Worm (Caenorhabditis elegans) whole organism, L2 larva: ENCODE results near the gene srh-219.

Source experiments
- R02D3.7 ChIP-seq: fragments of 150-350 bp; optimal IDR thresholded peaks from 2 replicates; lab custom pipeline; 2014; ENCODE audit warnings: missing biosample characterization, missing genetic modification characterization
- Y55F3AM.14 ChIP-seq: fragments of 200-800 bp; sonication (Bioruptor generic); optimal IDR thresholded peaks from 2 replicates; lab custom pipeline; 2018; ENCODE audit warnings: mild to moderate bottlenecking, missing genetic modification characterization, missing compliant biosample characterization
- alr-1 ChIP-seq: fragments of 150-350 bp; optimal IDR thresholded peaks from 2 replicates; lab custom pipeline; 2014; ENCODE audit warnings: missing biosample characterization, missing genetic modification characterization
- blmp-1 ChIP-seq: sonication (generic microtip); optimal IDR thresholded peaks from 2 replicates; lab custom pipeline; 2017; ENCODE audit warnings: missing genetic modification characterization, mild to moderate bottlenecking, missing compliant biosample characterization, antibody characterized with exemption, moderate library complexity; ENCODE audit not compliant: insufficient read depth
- ceh-82 ChIP-seq: fragments of 150-350 bp; optimal IDR thresholded peaks from 2 replicates; lab custom pipeline; 2014; ENCODE audit warnings: missing biosample characterization, missing genetic modification characterization
- nhr-25 ChIP-seq: fragments of 150-350 bp; sonication (generic microtip); optimal IDR thresholded peaks from 3 replicates; lab custom pipeline; 2014; ENCODE audit warnings: missing biosample characterization, missing genetic modification characterization
- nhr-77 ChIP-seq: fragments of 150-350 bp; optimal IDR thresholded peaks from 2 replicates; lab custom pipeline; 2014; ENCODE audit warnings: missing biosample characterization, missing genetic modification characterization
- ztf-11 ChIP-seq: sonication (generic microtip); optimal IDR thresholded peaks from 2 replicates; lab custom pipeline; 2017; ENCODE audit warnings: missing biosample characterization, missing genetic modification characterization
- ztf-4 ChIP-seq: fragments of 150-350 bp; optimal IDR thresholded peaks from 2 replicates; lab custom pipeline; 2014; ENCODE audit warnings: missing biosample characterization, missing genetic modification characterization

DNA sequence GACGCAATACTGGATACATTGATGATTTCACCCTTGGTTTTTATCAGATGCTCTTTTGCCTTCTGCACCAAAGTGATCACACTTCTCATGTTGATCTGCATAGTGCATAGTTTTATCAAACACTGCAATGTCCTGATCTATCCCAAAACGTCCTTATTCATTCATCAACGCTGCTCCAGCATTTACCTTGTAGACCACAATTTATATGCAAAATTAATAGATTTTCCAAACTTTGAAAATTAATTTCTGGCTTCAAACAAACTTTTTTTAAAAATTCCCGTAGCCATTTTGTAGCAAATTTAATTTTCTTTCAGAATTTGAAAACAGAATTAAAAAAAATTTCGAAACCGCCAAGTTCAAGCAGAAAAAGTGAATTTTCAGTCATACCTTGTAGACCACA is 10.7 kb upstream of the srh-219 start, which contains the start of gene C06B8.3:
- no peak for TF ChIP-seq ztf-4 (tag; lab: Kevin White, UChicago)
- TF ChIP-seq R02D3.7 (tag; lab: Kevin White, UChicago) = no peak
- TF ChIP-seq Y55F3AM.14 (GFP tag; lab: Kevin White, UChicago) = no peak
- TF ChIP-seq ceh-82 (tag; lab: Kevin White, UChicago) = no peak
- TF ChIP-seq ztf-11 (tag; lab: Kevin White, UChicago) = no peak
- TF ChIP-seq nhr-77 (tag; lab: Kevin White, UChicago) = no peak
- TF ChIP-seq nhr-25 (tag; lab: Kevin White, UChicago) = no peak
- no peak for TF ChIP-seq alr-1 (tag; lab: Kevin White, UChicago)
- no peak for TF ChIP-seq blmp-1 (tag; lab: Kevin White, UChicago)
